Fruit fly (Drosophila melanogaster) whole organism, embryonic: ENCODE measurements around the gene CG14339.

Experiments used
- Bteb2 ChIP-seq: fragments of 200-800 bp; sonication (Bioruptor generic); optimal IDR thresholded peaks from 2 replicates; lab custom pipeline; 2016; ENCODE audit warnings: missing biosample characterization, missing genetic modification characterization
- C15 ChIP-seq: fragments of 200-800 bp; sonication (Bioruptor generic); IDR thresholded peaks from 3 replicates; pipeline ENCODE4 v1.3.6; 2022; ENCODE audit warnings: missing biosample characterization, missing genetic modification characterization
- CG12071 ChIP-seq: fragments of 200-800 bp; sonication (Bioruptor generic); optimal IDR thresholded peaks from 3 replicates; lab custom pipeline; 2018; ENCODE audit warnings: missing biosample characterization, mild to moderate bottlenecking, missing genetic modification characterization
- CG13123 ChIP-seq: fragments of 200-800 bp; sonication (Bioruptor generic); optimal IDR thresholded peaks from 2 replicates; lab custom pipeline; 2016; ENCODE audit warnings: missing biosample characterization, missing genetic modification characterization
- CG13287 ChIP-seq: fragments of 200-800 bp; sonication (Bioruptor generic); IDR thresholded peaks from 2 replicates; pipeline ENCODE4 v1.3.6; 2022; ENCODE audit warnings: missing biosample characterization, missing genetic modification characterization; ENCODE audit not compliant: partially characterized antibody
- CG15269 ChIP-seq: fragments of 200-800 bp; sonication (Bioruptor generic); optimal IDR thresholded peaks from 2 replicates; lab custom pipeline; 2018; ENCODE audit warnings: missing biosample characterization, mild to moderate bottlenecking, missing genetic modification characterization, moderate library complexity
- CG1647 ChIP-seq: fragments of 200-800 bp; sonication (Bioruptor generic); optimal IDR thresholded peaks from 3 replicates; lab custom pipeline; 2016; ENCODE audit warnings: missing biosample characterization, missing genetic modification characterization
- CG16863 ChIP-seq: fragments of 200-800 bp; sonication (Bioruptor generic); optimal IDR thresholded peaks from 3 replicates; lab custom pipeline; 2016; ENCODE audit warnings: missing biosample characterization, missing genetic modification characterization
- CG17385 ChIP-seq: fragments of 200-800 bp; sonication (Bioruptor generic); optimal IDR thresholded peaks from 3 replicates; lab custom pipeline; 2018; ENCODE audit warnings: missing biosample characterization, mild to moderate bottlenecking, missing genetic modification characterization
- CG17802 ChIP-seq: fragments of 200-800 bp; sonication (Bioruptor generic); optimal IDR thresholded peaks from 2 replicates; lab custom pipeline; 2018; ENCODE audit warnings: missing biosample characterization, mild to moderate bottlenecking, missing genetic modification characterization, moderate library complexity
- CG18599 ChIP-seq: fragments of 200-800 bp; sonication (Bioruptor generic); optimal IDR thresholded peaks from 3 replicates; lab custom pipeline; 2017; ENCODE audit warnings: missing biosample characterization, missing genetic modification characterization, mild to moderate bottlenecking, moderate library complexity, missing genetic modification reagents
- CG18619 ChIP-seq: fragments of 200-800 bp; sonication (Bioruptor generic); optimal IDR thresholded peaks from 3 replicates; lab custom pipeline; 2017; ENCODE audit warnings: missing biosample characterization, mild to moderate bottlenecking, missing genetic modification characterization
- CG3065 ChIP-seq: fragments of 200-800 bp; sonication (Bioruptor generic); optimal IDR thresholded peaks from 2 replicates; lab custom pipeline; 2016; ENCODE audit warnings: missing biosample characterization, missing genetic modification characterization
- CG34376 ChIP-seq: fragments of 200-800 bp; sonication (Bioruptor generic); optimal IDR thresholded peaks from 2 replicates; lab custom pipeline; 2018; ENCODE audit warnings: missing biosample characterization, mild to moderate bottlenecking, missing genetic modification characterization
- CG3838 ChIP-seq: fragments of 200-800 bp; sonication (Bioruptor generic); optimal IDR thresholded peaks from 3 replicates; lab custom pipeline; 2016; ENCODE audit warnings: missing biosample characterization, missing genetic modification characterization
- CG4820 ChIP-seq: fragments of 200-800 bp; sonication (Bioruptor generic); optimal IDR thresholded peaks from 3 replicates; lab custom pipeline; 2016; ENCODE audit warnings: missing biosample characterization, missing genetic modification characterization
- CG5953 ChIP-seq: fragments of 200-800 bp; sonication (Bioruptor generic); IDR thresholded peaks from 2 replicates; pipeline ENCODE4 v1.3.6; 2022; ENCODE audit warnings: missing biosample characterization, missing genetic modification characterization
- CG7556 ChIP-seq: fragments of 200-800 bp; sonication (Bioruptor generic); optimal IDR thresholded peaks from 2 replicates; lab custom pipeline; 2017; ENCODE audit warnings: missing biosample characterization, mild to moderate bottlenecking, missing genetic modification characterization
- CG8388 ChIP-seq: fragments of 200-800 bp; sonication (Bioruptor generic); optimal IDR thresholded peaks from 2 replicates; lab custom pipeline; 2019; ENCODE audit warnings: missing biosample characterization, mild to moderate bottlenecking, missing genetic modification characterization, moderate library complexity
- CG9932 ChIP-seq: fragments of 200-800 bp; sonication (Bioruptor generic); IDR thresholded peaks from 2 replicates; pipeline ENCODE4 v1.3.6; 2022; ENCODE audit warnings: missing biosample characterization, missing genetic modification characterization
- D ChIP-seq, 2 experiments: fragments of 200-800 bp in 1 of 2; fragments of >200 bp in 1 of 2; sonication (Bioruptor generic) in 1 of 2; optimal IDR thresholded peaks; 2 replicates in 1 of 2; 3 replicates in 1 of 2; lab custom pipeline; 2017; ENCODE audit warnings: mild to moderate bottlenecking in 1 of 2, missing biosample characterization in 1 of 2, missing genetic modification characterization in 1 of 2, missing genetic modification reagents in 1 of 2
- Dad ChIP-seq: fragments of 200-800 bp; sonication (Bioruptor generic); optimal IDR thresholded peaks from 3 replicates; lab custom pipeline; 2016; ENCODE audit warnings: missing biosample characterization, missing genetic modification characterization
- Deaf1 ChIP-seq: fragments of 200-800 bp; optimal IDR thresholded peaks from 3 replicates; lab custom pipeline; 2019; ENCODE audit warnings: missing biosample characterization, mild to moderate bottlenecking, missing genetic modification characterization, moderate library complexity
- Doc3 ChIP-seq: fragments of 200-800 bp; sonication (Bioruptor generic); IDR thresholded peaks from 3 replicates; pipeline ENCODE4 v1.3.6; 2022; ENCODE audit warnings: missing biosample characterization, missing genetic modification characterization; ENCODE audit not compliant: partially characterized antibody
- Hr51 ChIP-seq, 2 experiments: fragments of 200-800 bp; sonication (Bioruptor generic); optimal IDR thresholded peaks; 2 replicates in 1 of 2; 3 replicates in 1 of 2; lab custom pipeline; 2016 to 2018; ENCODE audit warnings: missing biosample characterization in 2 of 2, missing genetic modification characterization in 2 of 2, mild to moderate bottlenecking in 1 of 2, moderate library complexity in 1 of 2
- NFAT ChIP-seq: fragments of 200-800 bp; sonication (Bioruptor generic); IDR thresholded peaks from 2 replicates; pipeline ENCODE4 v1.3.6; 2022; ENCODE audit warnings: missing biosample characterization, missing genetic modification characterization
- Poxn ChIP-seq: fragments of 200-800 bp; sonication (Bioruptor generic); IDR thresholded peaks from 2 replicates; pipeline ENCODE4 v1.3.6; 2022; ENCODE audit warnings: missing biosample characterization, missing genetic modification characterization
- Rfx ChIP-seq: fragments of 200-800 bp; sonication (Bioruptor generic); IDR thresholded peaks from 2 replicates; pipeline ENCODE4 v1.3.6; 2022; ENCODE audit warnings: missing biosample characterization, missing genetic modification characterization
- Sox102F ChIP-seq: fragments of 200-800 bp; sonication (Bioruptor generic); optimal IDR thresholded peaks from 2 replicates; lab custom pipeline; 2018; ENCODE audit warnings: missing biosample characterization, mild to moderate bottlenecking, missing genetic modification characterization, moderate library complexity
- Sry-δ ChIP-seq: fragments of 200-800 bp; sonication (Bioruptor generic); optimal IDR thresholded peaks from 2 replicates; lab custom pipeline; 2016; ENCODE audit warnings: missing biosample characterization, missing genetic modification characterization
- Usf ChIP-seq: fragments of 200-800 bp; sonication (Bioruptor generic); optimal IDR thresholded peaks from 2 replicates; lab custom pipeline; 2017; ENCODE audit warnings: missing genotype, missing biosample characterization, missing genetic modification characterization
- Vsx1 ChIP-seq: fragments of 200-800 bp; sonication (Bioruptor generic); optimal IDR thresholded peaks from 2 replicates; lab custom pipeline; 2017; ENCODE audit warnings: missing biosample characterization, mild to moderate bottlenecking, missing genetic modification characterization, missing genetic modification reagents
- YL-1 ChIP-seq: fragments of 200-800 bp; sonication (Bioruptor generic); optimal IDR thresholded peaks from 3 replicates; lab custom pipeline; 2017; ENCODE audit warnings: missing biosample characterization, mild to moderate bottlenecking, missing genetic modification characterization
- cas ChIP-seq: fragments of 200-800 bp; sonication (Bioruptor generic); IDR thresholded peaks from 2 replicates; pipeline ENCODE4 v1.3.6; 2022; ENCODE audit warnings: missing biosample characterization, missing genetic modification characterization
- cg ChIP-seq: fragments of 200-800 bp; sonication (Bioruptor generic); optimal IDR thresholded peaks from 3 replicates; lab custom pipeline; 2019; ENCODE audit warnings: missing biosample characterization, mild to moderate bottlenecking, missing genetic modification characterization, moderate library complexity
- chn ChIP-seq: fragments of 200-800 bp; sonication (Bioruptor generic); optimal IDR thresholded peaks from 2 replicates; lab custom pipeline; 2016; ENCODE audit warnings: missing biosample characterization, missing genetic modification characterization
- crc ChIP-seq: fragments of 200-800 bp; sonication (Bioruptor generic); optimal IDR thresholded peaks from 2 replicates; lab custom pipeline; 2016; ENCODE audit warnings: missing biosample characterization, missing genetic modification characterization
- croc ChIP-seq: fragments of 200-800 bp; sonication (Bioruptor generic); conservative IDR thresholded peaks from 3 replicates; pipeline ENCODE4 v1.3.6; 2022; ENCODE audit warnings: missing biosample characterization, missing genetic modification characterization
- fd96Cb ChIP-seq: fragments of 200-800 bp; sonication (Bioruptor generic); optimal IDR thresholded peaks from 2 replicates; lab custom pipeline; 2018; ENCODE audit warnings: missing biosample characterization, mild to moderate bottlenecking, missing genetic modification characterization, moderate library complexity
- hb ChIP-seq: fragments of 200-800 bp; sonication (Bioruptor generic); IDR thresholded peaks from 3 replicates; pipeline ENCODE4 v1.3.6; 2022; ENCODE audit warnings: missing biosample characterization, missing genetic modification characterization; ENCODE audit not compliant: partially characterized antibody
- insv ChIP-seq, 2 experiments: fragments of 200-800 bp; sonication (Bioruptor generic); optimal IDR thresholded peaks; 3 replicates each; lab custom pipeline; 2016 to 2018; ENCODE audit warnings: missing biosample characterization in 2 of 2, missing genetic modification characterization in 2 of 2
- jing ChIP-seq: fragments of 200-800 bp; sonication (Bioruptor generic); optimal IDR thresholded peaks from 2 replicates; lab custom pipeline; 2018; ENCODE audit warnings: missing biosample characterization, mild to moderate bottlenecking, missing genetic modification characterization
- luna ChIP-seq: fragments of 200-800 bp; sonication (Bioruptor generic); optimal IDR thresholded peaks from 2 replicates; lab custom pipeline; 2016; ENCODE audit warnings: missing biosample characterization, missing genetic modification characterization
- p53 ChIP-seq: fragments of 200-800 bp; sonication (Bioruptor generic); optimal IDR thresholded peaks from 2 replicates; lab custom pipeline; 2016; ENCODE audit warnings: missing biosample characterization, missing genetic modification characterization
- pnt ChIP-seq: fragments of 200-800 bp; sonication (Bioruptor generic); optimal IDR thresholded peaks from 3 replicates; lab custom pipeline; 2016; ENCODE audit warnings: missing biosample characterization, missing genetic modification characterization
- pum ChIP-seq: fragments of 200-800 bp; sonication (Bioruptor generic); optimal IDR thresholded peaks from 2 replicates; lab custom pipeline; 2016; ENCODE audit warnings: missing biosample characterization, missing genetic modification characterization
- row ChIP-seq: fragments of 200-800 bp; sonication (Bioruptor generic); IDR thresholded peaks from 3 replicates; pipeline ENCODE4 v1.3.6; 2022; ENCODE audit warnings: missing biosample characterization, missing genetic modification characterization
- sqz ChIP-seq: fragments of 200-800 bp; sonication (Bioruptor generic); optimal IDR thresholded peaks from 3 replicates; lab custom pipeline; 2018; ENCODE audit warnings: missing biosample characterization, mild to moderate bottlenecking, missing genetic modification characterization
- twi ChIP-seq: fragments of 200-800 bp; optimal IDR thresholded peaks from 2 replicates; lab custom pipeline; 2019; ENCODE audit warnings: missing biosample characterization, mild to moderate bottlenecking, missing genetic modification characterization, moderate library complexity
- vfl ChIP-seq: fragments of 200-800 bp; sonication (Bioruptor generic); optimal IDR thresholded peaks from 2 replicates; lab custom pipeline; 2016; ENCODE audit warnings: missing biosample characterization, missing genetic modification characterization

Gene CG14339

dm6 chr2L:1075753-1076152 is 32.6 kb upstream of the CG14339 start (continued):
- TF ChIP-seq Hr51 (GFP tag; optimal IDR thresholded peaks at IDR 0.05; lab: Kevin White, UChicago) = peak; percentile 83 to 85
- peak; percentile 94 for TF ChIP-seq pnt (GFP tag; lab: Kevin White, UChicago)
- TF ChIP-seq CG18599 = peak; percentile 73
- peak; percentile 84 for TF ChIP-seq Rfx (GFP tag; lab: Robert Waterston, UW)
- peak; percentile 3 for TF ChIP-seq YL-1 (GFP tag; lab: Kevin White, UChicago)
- TF ChIP-seq sqz (GFP tag; lab: Kevin White, UChicago) = peak; percentile 54
- no peak for TF ChIP-seq hb (GFP tag; lab: Robert Waterston, UW)
- TF ChIP-seq row (GFP tag; lab: Robert Waterston, UW) = peak; percentile 96
- no peak for TF ChIP-seq CG34376 (GFP tag; lab: Kevin White, UChicago)
- TF ChIP-seq CG15269 = peak; percentile 87
- TF ChIP-seq CG5953 (GFP tag; lab: Robert Waterston, UW) = peak; percentile 94
- peak; percentile 74 for TF ChIP-seq Vsx1
- TF ChIP-seq CG4820 (GFP tag; lab: Kevin White, UChicago) = peak; percentile 94
- TF ChIP-seq crc (GFP tag; lab: Kevin White, UChicago) = peak; percentile 82
- peak; percentile 90 for TF ChIP-seq CG8388 (GFP tag; lab: Kevin White, UChicago)
- TF ChIP-seq cg = peak; percentile 51
- peak; percentile 42; the same call in 1 of the 2 replicates for TF ChIP-seq cas (GFP tag; lab: Robert Waterston, UW)
- peak; percentile 97 for TF ChIP-seq Sox102F (GFP tag; lab: Kevin White, UChicago)
- peak; percentile 84 for TF ChIP-seq twi (tag; lab: Kevin White, UChicago)
- TF ChIP-seq CG1647 (GFP tag; lab: Kevin White, UChicago) = peak; percentile 93
- no peak for TF ChIP-seq Doc3 (GFP tag; lab: Robert Waterston, UW)
- TF ChIP-seq p53 (GFP tag; lab: Kevin White, UChicago) = peak; percentile 81
- peak; percentile 75 for TF ChIP-seq CG18619 (GFP tag; lab: Kevin White, UChicago)
- TF ChIP-seq Sry-δ (GFP tag; lab: Kevin White, UChicago) = peak; percentile 58
- peak; percentile 82 for TF ChIP-seq CG7556
- peak; percentile 81 for TF ChIP-seq Usf
- TF ChIP-seq C15 = peak; percentile 14; the same call in 1 of the 3 replicates
- TF ChIP-seq Dad (GFP tag; lab: Kevin White, UChicago) = peak; percentile 92
- TF ChIP-seq CG16863 (GFP tag; lab: Kevin White, UChicago) = peak; percentile 92
- TF ChIP-seq NFAT = peak; percentile 63; the same call in 1 of the 2 replicates
- no peak for TF ChIP-seq Poxn (GFP tag; lab: Robert Waterston, UW)
- TF ChIP-seq CG17802 = peak; percentile 79
- no peak for TF ChIP-seq D (optimal IDR thresholded peaks at IDR 0.05; lab: Kevin White, UChicago)
- peak; percentile 94 for TF ChIP-seq D (GFP tag; optimal IDR thresholded peaks at IDR 0.05; lab: Kevin White, UChicago)
- peak; percentile 84 for TF ChIP-seq CG12071 (GFP tag; lab: Kevin White, UChicago)
- peak; percentile 72 for TF ChIP-seq Bteb2 (GFP tag; lab: Kevin White, UChicago)
- TF ChIP-seq CG3838 = peak; percentile 78
- TF ChIP-seq vfl (GFP tag; lab: Kevin White, UChicago) = peak; percentile 76
- TF ChIP-seq insv (GFP tag; optimal IDR thresholded peaks at IDR 0.05; lab: Kevin White, UChicago) = no peak
- peak; percentile 86 for TF ChIP-seq CG13123 (GFP tag; lab: Kevin White, UChicago)
- peak; percentile 98 for TF ChIP-seq chn (GFP tag; lab: Kevin White, UChicago)
- peak; percentile 94 for TF ChIP-seq pum (GFP tag; lab: Kevin White, UChicago)
- peak; percentile 32 for TF ChIP-seq Deaf1
- TF ChIP-seq CG9932 (GFP tag; lab: Robert Waterston, UW) = peak; percentile 60
- TF ChIP-seq CG17385 (GFP tag; lab: Kevin White, UChicago) = peak; percentile 83
- no peak for TF ChIP-seq CG13287 (GFP tag; lab: Robert Waterston, UW)
- peak; percentile 95 for TF ChIP-seq fd96Cb
- peak; percentile 93 for TF ChIP-seq croc (GFP tag; lab: Robert Waterston, UW)
- peak; percentile 92 for TF ChIP-seq jing (GFP tag; lab: Kevin White, UChicago)
- TF ChIP-seq luna (GFP tag; lab: Kevin White, UChicago) = no peak
- TF ChIP-seq CG3065 (GFP tag; lab: Kevin White, UChicago) = peak; percentile 88
